Fruit fly (Drosophila melanogaster) whole organism, wandering third instar larva: ENCODE data around the gene Charon.

ENCODE experiments used
- Abd-B ChIP-seq: fragments of >200 bp; optimal IDR thresholded peaks from 2 replicates; lab custom pipeline; 2017; ENCODE audit warnings: missing biosample characterization, missing genetic modification characterization
- Hr78 ChIP-seq: fragments of >200 bp; optimal IDR thresholded peaks from 2 replicates; lab custom pipeline; 2017; ENCODE audit warnings: missing biosample characterization, missing genetic modification characterization
- br ChIP-seq: fragments of 200-800 bp; sonication (Bioruptor generic); optimal IDR thresholded peaks from 2 replicates; lab custom pipeline; 2016; ENCODE audit warnings: missing biosample characterization, missing genetic modification characterization
- ey ChIP-seq: fragments of 200-800 bp; sonication (Bioruptor generic); optimal IDR thresholded peaks from 2 replicates; lab custom pipeline; 2016; ENCODE audit warnings: missing biosample characterization, missing genetic modification characterization
- fru ChIP-seq: fragments of 200-800 bp; sonication (Bioruptor generic); optimal IDR thresholded peaks from 3 replicates; lab custom pipeline; 2016; ENCODE audit warnings: missing biosample characterization, mild to moderate bottlenecking, missing genetic modification characterization
- h ChIP-seq: fragments of 200-800 bp; sonication (Bioruptor generic); optimal IDR thresholded peaks from 3 replicates; lab custom pipeline; 2016; ENCODE audit warnings: missing biosample characterization, mild to moderate bottlenecking, missing genetic modification characterization
- rgr ChIP-seq: fragments of 200-800 bp; sonication (Bioruptor generic); optimal IDR thresholded peaks from 3 replicates; lab custom pipeline; 2016; ENCODE audit warnings: missing biosample characterization, mild to moderate bottlenecking, missing genetic modification characterization
- sage ChIP-seq: fragments of 200-800 bp; sonication (Bioruptor generic); optimal IDR thresholded peaks from 2 replicates; lab custom pipeline; 2016; ENCODE audit warnings: missing biosample characterization, mild to moderate bottlenecking, missing genetic modification characterization
- woc ChIP-seq: sonication (Bioruptor generic); optimal IDR thresholded peaks from 2 replicates; lab custom pipeline; 2016; ENCODE audit warnings: missing biosample characterization, mild to moderate bottlenecking, missing genetic modification characterization

dm6 chr2L:1134011-1134743 is 38.4 kb downstream of the Charon start, which contains the start of the genes Iris and CG4577:
- TF ChIP-seq Hr78 (no peak), Abd-B (GFP tag; lab: Kevin White, UChicago) (no peak), ey (GFP tag; lab: Kevin White, UChicago) (no peak), h (GFP tag; lab: Kevin White, UChicago) (no peak), sage (GFP tag; lab: Kevin White, UChicago) (no peak), rgr (no peak), fru (GFP tag; lab: Kevin White, UChicago) (no peak), woc (no peak), br (no peak)
